Worm (Caenorhabditis elegans) whole organism, L1 larva: ENCODE data around the gene rabr-4.

Source experiments
- C16A3.4 ChIP-seq: fragments of 150-350 bp; optimal IDR thresholded peaks from 2 replicates; lab custom pipeline; 2014; ENCODE audit warnings: missing biosample characterization, missing genetic modification characterization
- Y116A8C.19 ChIP-seq: sonication (generic microtip); optimal IDR thresholded peaks from 2 replicates; lab custom pipeline; 2016; ENCODE audit warnings: missing compliant biosample characterization, missing genetic modification characterization, borderline replicate concordance
- aly-2 ChIP-seq: fragments of 150-350 bp; optimal IDR thresholded peaks from 2 replicates; lab custom pipeline; 2014; ENCODE audit warnings: missing biosample characterization, missing genetic modification characterization
- ama-1 ChIP-seq: fragments of 150-350 bp; optimal IDR thresholded peaks from 2 replicates; lab custom pipeline; 2014
- blmp-1 ChIP-seq: fragments of 150-350 bp; optimal IDR thresholded peaks from 2 replicates; lab custom pipeline; 2014; ENCODE audit warnings: missing biosample characterization, missing genetic modification characterization
- ceh-63 ChIP-seq: fragments of 200-800 bp; sonication (Bioruptor generic); optimal IDR thresholded peaks from 2 replicates; lab custom pipeline; 2018; ENCODE audit warnings: mild to moderate bottlenecking, missing genetic modification characterization, missing compliant biosample characterization
- ceh-8 ChIP-seq: fragments of 200-800 bp; sonication (Bioruptor generic); optimal IDR thresholded peaks from 2 replicates; lab custom pipeline; 2018; ENCODE audit warnings: mild to moderate bottlenecking, missing genetic modification characterization, moderate library complexity, missing compliant biosample characterization
- ceh-82 ChIP-seq, 3 experiments: fragments of 150-350 bp in 1 of 3; sonication (generic microtip) in 2 of 3; optimal IDR thresholded peaks; 2 replicates each; lab custom pipeline; 2014 to 2017; ENCODE audit warnings: missing biosample characterization in 3 of 3, missing genetic modification characterization in 3 of 3
- ceh-88 ChIP-seq: fragments of 200-800 bp; sonication (Bioruptor generic); IDR thresholded peaks from 2 replicates; pipeline ENCODE4 v1.3.6; 2022; ENCODE audit warnings: missing genetic modification characterization, missing compliant biosample characterization
- dsc-1 ChIP-seq: sonication (generic microtip); optimal IDR thresholded peaks from 2 replicates; lab custom pipeline; 2016; ENCODE audit warnings: mild to moderate bottlenecking, missing genetic modification characterization, missing compliant biosample characterization
- efl-1 ChIP-seq, 4 experiments: fragments of 150-350 bp; optimal IDR thresholded peaks in 3 of 4; peaks in 1 of 4; 1 replicate in 1 of 4; 2 replicates in 3 of 4; lab custom pipeline; 2014; ENCODE audit warnings: missing biosample characterization in 2 of 4, missing genetic modification characterization in 2 of 4, missing genetic modification reagents in 2 of 4
- egl-27 ChIP-seq, 2 experiments: fragments of 150-350 bp in 1 of 2; sonication (generic microtip); optimal IDR thresholded peaks; 3 replicates each; lab custom pipeline; 2017 to 2018; ENCODE audit warnings: missing biosample characterization in 2 of 2, missing genetic modification characterization in 2 of 2, missing genetic modification reagents in 2 of 2
- elt-2 ChIP-seq: sonication (generic microtip); optimal IDR thresholded peaks from 2 replicates; lab custom pipeline; 2016; ENCODE audit warnings: missing genetic modification characterization, mild to moderate bottlenecking, inconsistent platforms, missing compliant biosample characterization, missing genetic modification reagents
- fkh-10 ChIP-seq: sonication (generic microtip); optimal IDR thresholded peaks from 2 replicates; lab custom pipeline; 2017; ENCODE audit warnings: missing biosample characterization, missing genetic modification reagents, missing genetic modification characterization
- grh-1 ChIP-seq: fragments of 200-800 bp; sonication (Bioruptor generic); IDR thresholded peaks from 2 replicates; pipeline ENCODE4 v1.3.6; 2022; ENCODE audit warnings: missing genetic modification reagents, missing genetic modification characterization, missing compliant biosample characterization
- hlh-17 ChIP-seq: fragments of 200-800 bp; sonication (Bioruptor generic); optimal IDR thresholded peaks from 2 replicates; lab custom pipeline; 2018; ENCODE audit warnings: missing genetic modification characterization, mild to moderate bottlenecking, missing compliant biosample characterization, moderate library complexity, borderline replicate concordance
- hlh-4 ChIP-seq: sonication (generic microtip); optimal IDR thresholded peaks from 2 replicates; lab custom pipeline; 2016; ENCODE audit warnings: mild to moderate bottlenecking, missing genetic modification characterization, missing compliant biosample characterization
- hpl-2 ChIP-seq: fragments of 150-350 bp; optimal IDR thresholded peaks from 2 replicates; lab custom pipeline; 2014; ENCODE audit warnings: missing biosample characterization, missing genetic modification reagents, missing genetic modification characterization
- irx-1 ChIP-seq: sonication (generic microtip); optimal IDR thresholded peaks from 2 replicates; lab custom pipeline; 2016; ENCODE audit warnings: missing genetic modification characterization, missing compliant biosample characterization
- isw-1 ChIP-seq: fragments of 200-800 bp; sonication (Bioruptor generic); IDR thresholded peaks from 2 replicates; pipeline ENCODE4 v1.3.6; 2022; ENCODE audit warnings: missing genetic modification characterization, missing compliant biosample characterization
- jun-1 ChIP-seq: fragments of 150-350 bp; optimal IDR thresholded peaks from 2 replicates; lab custom pipeline; 2014; ENCODE audit warnings: missing biosample characterization, missing genetic modification reagents, missing genetic modification characterization
- lin-13 ChIP-seq: fragments of 150-350 bp; optimal IDR thresholded peaks from 2 replicates; lab custom pipeline; 2014; ENCODE audit warnings: missing biosample characterization, missing genetic modification reagents, missing genetic modification characterization
- lin-14 ChIP-seq: fragments of 200-800 bp; sonication (Bioruptor generic); optimal IDR thresholded peaks from 2 replicates; lab custom pipeline; 2018; ENCODE audit warnings: mild to moderate bottlenecking, missing genetic modification characterization, moderate library complexity, missing compliant biosample characterization
- lin-15B ChIP-seq: fragments of 150-350 bp; sonication (generic microtip); optimal IDR thresholded peaks from 3 replicates; lab custom pipeline; 2014; ENCODE audit warnings: missing biosample characterization, missing genetic modification characterization
- lin-35 ChIP-seq, 2 experiments: fragments of 150-350 bp; optimal IDR thresholded peaks; 2 replicates each; lab custom pipeline; 2014; ENCODE audit warnings: missing biosample characterization in 2 of 2, missing genetic modification characterization in 2 of 2, missing genetic modification reagents in 2 of 2
- nhr-19 ChIP-seq: fragments of 200-800 bp; sonication (Bioruptor generic); conservative IDR thresholded peaks from 2 replicates; pipeline ENCODE4 v1.3.6; 2022; ENCODE audit warnings: missing genetic modification characterization, missing compliant biosample characterization
- nhr-28 ChIP-seq: fragments of 150-350 bp; optimal IDR thresholded peaks from 2 replicates; lab custom pipeline; 2014; ENCODE audit warnings: missing biosample characterization, missing genetic modification characterization
- nhr-84 ChIP-seq: sonication (generic microtip); optimal IDR thresholded peaks from 2 replicates; lab custom pipeline; 2017; ENCODE audit warnings: missing biosample characterization, missing genetic modification characterization
- pag-3 ChIP-seq: sonication (generic microtip); optimal IDR thresholded peaks from 2 replicates; lab custom pipeline; 2017; ENCODE audit warnings: missing genetic modification characterization, mild to moderate bottlenecking, missing compliant biosample characterization, antibody characterized with exemption, borderline replicate concordance; ENCODE audit not compliant: insufficient read depth
- rnt-1 ChIP-seq: sonication (generic microtip); optimal IDR thresholded peaks from 2 replicates; lab custom pipeline; 2016; ENCODE audit warnings: mild to moderate bottlenecking, missing genetic modification characterization, moderate library complexity, missing compliant biosample characterization
- snpc-4 ChIP-seq: fragments of 150-350 bp; optimal IDR thresholded peaks from 2 replicates; lab custom pipeline; 2014; ENCODE audit warnings: missing biosample characterization, missing genetic modification characterization
- sox-4 ChIP-seq: sonication (generic microtip); optimal IDR thresholded peaks from 2 replicates; lab custom pipeline; 2016; ENCODE audit warnings: missing genetic modification characterization, missing compliant biosample characterization
- sup-37 ChIP-seq: fragments of 200-800 bp; sonication (Bioruptor generic); optimal IDR thresholded peaks from 2 replicates; lab custom pipeline; 2018; ENCODE audit warnings: mild to moderate bottlenecking, missing genetic modification characterization, missing compliant biosample characterization
- tlp-1 ChIP-seq: fragments of 150-350 bp; optimal IDR thresholded peaks from 2 replicates; lab custom pipeline; 2014; ENCODE audit warnings: missing biosample characterization, missing genetic modification characterization
- unc-130 ChIP-seq: fragments of 150-350 bp; optimal IDR thresholded peaks from 2 replicates; lab custom pipeline; 2017; ENCODE audit warnings: missing biosample characterization, missing genetic modification characterization, inconsistent platforms
- unc-30 ChIP-seq: sonication (generic microtip); optimal IDR thresholded peaks from 2 replicates; lab custom pipeline; 2017; ENCODE audit warnings: missing biosample characterization, missing genetic modification characterization
- unc-98 ChIP-seq: fragments of 200-800 bp; sonication (Bioruptor generic); IDR thresholded peaks from 2 replicates; pipeline ENCODE4 v1.3.6; 2022; ENCODE audit warnings: missing genetic modification characterization, missing compliant biosample characterization
- vab-15 ChIP-seq: sonication (generic microtip); optimal IDR thresholded peaks from 2 replicates; lab custom pipeline; 2017; ENCODE audit warnings: missing genotype, mild to moderate bottlenecking, missing genetic modification characterization, missing compliant biosample characterization
- xbp-1 ChIP-seq: sonication (generic microtip); optimal IDR thresholded peaks from 2 replicates; lab custom pipeline; 2016; ENCODE audit warnings: missing genetic modification characterization, missing compliant biosample characterization
- zag-1 ChIP-seq: fragments of 150-350 bp; optimal IDR thresholded peaks from 2 replicates; lab custom pipeline; 2014; ENCODE audit warnings: missing biosample characterization, missing genetic modification characterization
- zip-4 ChIP-seq: fragments of 200-800 bp; sonication (Bioruptor generic); optimal IDR thresholded peaks from 2 replicates; lab custom pipeline; 2018; ENCODE audit warnings: mild to moderate bottlenecking, missing genetic modification characterization, moderate library complexity, missing compliant biosample characterization
- ztf-4 ChIP-seq: fragments of 150-350 bp; optimal IDR thresholded peaks from 2 replicates; lab custom pipeline; 2014; ENCODE audit warnings: missing biosample characterization, missing genetic modification characterization

The rabr-4 gene

ce11 chrV:16195379-16195778, 640 bp downstream of the rabr-4 start, which contains the start of gene rabr-3:
TSS of gene rabr-3 (plus strand) at chrV:16195679.
- TF ChIP-seq lin-35 (GFP tag; optimal IDR thresholded peaks at IDR 0.05; lab: Kevin White, UChicago) (no peak), lin-13 (GFP tag; lab: Kevin White, UChicago) (no peak), grh-1 (no peak), xbp-1 (tag; lab: Kevin White, UChicago) (no peak), nhr-84 (tag; lab: Kevin White, UChicago) (no peak), egl-27 (tag; optimal IDR thresholded peaks at IDR 0.05; lab: Kevin White, UChicago) (no peak), ceh-8 (GFP tag; lab: Kevin White, UChicago) (no peak), pag-3 (tag; lab: Kevin White, UChicago) (no peak), zag-1 (tag; lab: Kevin White, UChicago) (no peak), irx-1 (tag; lab: Kevin White, UChicago) (no peak), nhr-19 (no peak)

ce11 chrV:16198016-16198415, 3.3 kb downstream of the rabr-4 start, which contains the start of gene F11A5.5:
TSS of gene F11A5.5 (plus strand) at chrV:16198316.
- TF ChIP-seq tlp-1 (no peak), aly-2 (no peak), irx-1 (tag; lab: Kevin White, UChicago) (no peak), efl-1 (optimal IDR thresholded peaks at IDR 0.05; lab: Kevin White, UChicago) (no peak), efl-1 (GFP tag; optimal IDR thresholded peaks at IDR 0.05 in 1 of 2; lab: Kevin White, UChicago) (no peak), hlh-17 (GFP tag; lab: Kevin White, UChicago) (no peak), unc-98 (GFP tag; lab: Robert Waterston, UW) (no peak), lin-14 (GFP tag; lab: Kevin White, UChicago) (no peak), hpl-2 (GFP tag; lab: Kevin White, UChicago) (no peak), ceh-88 (GFP tag; lab: Robert Waterston, UW) (no peak), ceh-82 (tag; optimal IDR thresholded peaks at IDR 0.05; lab: Kevin White, UChicago) (no peak), ceh-63 (GFP tag; lab: Kevin White, UChicago) (no peak), lin-15B (tag; lab: Kevin White, UChicago) (no peak), ama-1 (lab: Kevin White, UChicago) (no peak), elt-2 (no peak), vab-15 (tag; lab: Kevin White, UChicago) (no peak), zip-4 (GFP tag; lab: Kevin White, UChicago) (no peak), isw-1 (GFP tag; lab: Robert Waterston, UW) (no peak), jun-1 (no peak)

- TF ChIP-seq ceh-8 (GFP tag; lab: Kevin White, UChicago) (no peak), isw-1 (GFP tag; lab: Robert Waterston, UW) (no peak), hlh-4 (no peak), ztf-4 (tag; lab: Kevin White, UChicago) (no peak), grh-1 (no peak), rnt-1 (no peak), ceh-82 (tag; optimal IDR thresholded peaks at IDR 0.05; lab: Kevin White, UChicago) (no peak), Y116A8C.19 (no peak)
Measured at ce11 chrV:16201730-16202129, 7.0 kb downstream of the rabr-4 start, which contains the start of gene F11A5.17. TSS of gene F11A5.17 (plus strand) at chrV:16202030.

ce11 chrV:16202618-16203017, 7.9 kb downstream of the rabr-4 start, which contains the start of gene F11A5.18:
TSS of gene F11A5.18 (plus strand) at chrV:16202918.
- TF ChIP-seq hlh-17 (GFP tag; lab: Kevin White, UChicago) (no peak), blmp-1 (tag; lab: Kevin White, UChicago) (no peak), zag-1 (tag; lab: Kevin White, UChicago) (no peak), unc-98 (GFP tag; lab: Robert Waterston, UW) (no peak)

- no peak for TF ChIP-seq dsc-1 (tag; lab: Kevin White, UChicago)
- no peak for TF ChIP-seq pag-3 (tag; lab: Kevin White, UChicago)
- TF ChIP-seq nhr-28 (tag; lab: Kevin White, UChicago): no peak
- TF ChIP-seq unc-30 (tag; lab: Kevin White, UChicago): no peak
- no peak for TF ChIP-seq ceh-88 (GFP tag; lab: Robert Waterston, UW)
- no peak for TF ChIP-seq aly-2
- no peak for TF ChIP-seq ama-1 (lab: Kevin White, UChicago)
- TF ChIP-seq sox-4 (tag; lab: Kevin White, UChicago): no peak
- no peak for TF ChIP-seq unc-130 (tag; lab: Kevin White, UChicago)
- no peak for TF ChIP-seq unc-98 (GFP tag; lab: Robert Waterston, UW)
- TF ChIP-seq sup-37 (GFP tag; lab: Kevin White, UChicago): no peak
- TF ChIP-seq C16A3.4 (tag; lab: Kevin White, UChicago): no peak
- TF ChIP-seq snpc-4: no peak
- TF ChIP-seq fkh-10: no peak
- TF ChIP-seq, all 84 proteins: peak for 0
Measured at ce11 chrV:16204888-16205287, 10.1 kb downstream of the rabr-4 start, which contains the start of gene irld-26. TSS of gene irld-26 (plus strand) at chrV:16205188.
